Worm (Caenorhabditis elegans): ENCODE data around the gene unc-58.

unc-58 gene

ce11 chrX:10163212-10163611, 30.2 kb upstream of the unc-58 start:
- TF ChIP-seq ctbp-1 (GFP tag; IDR thresholded peaks at IDR 0.05) (no peak), fkh-10 (GFP tag; optimal IDR thresholded peaks at IDR 0.05) (peak; percentile 57), nhr-48 (tag; optimal IDR thresholded peaks at IDR 0.05) (no peak), F37D6.2 (tag; optimal IDR thresholded peaks at IDR 0.05) (no peak), Y48G9A.11 (GFP tag; IDR thresholded peaks at IDR 0.05) (no peak), ces-1 (GFP tag; optimal IDR thresholded peaks at IDR 0.05) (peak; percentile 11), set-16 (GFP tag; IDR thresholded peaks at IDR 0.05) (no peak), madf-9 (GFP tag; conservative IDR thresholded peaks at IDR 0.05) (no peak), gei-8 (GFP tag; optimal IDR thresholded peaks at IDR 0.05) (no peak), daf-8 (GFP tag; IDR thresholded peaks at IDR 0.05) (no peak), ceh-20 (GFP tag; IDR thresholded peaks at IDR 0.05) (no peak), pha-4 (GFP tag; IDR thresholded peaks at IDR 0.05) (no peak), pha-4 (tag; optimal IDR thresholded peaks at IDR 0.05) (no peak), aha-1 (tag) (peak; percentile 27), pqm-1 (tag; optimal IDR thresholded peaks at IDR 0.05) (no peak)

- TF ChIP-seq unc-62 (GFP tag; optimal IDR thresholded peaks at IDR 0.05 in 1 of 2), result peak in 1 of 2 experiments; percentile 54
- no peak for TF ChIP-seq unc-62 (tag; optimal IDR thresholded peaks at IDR 0.05)
- TF ChIP-seq tra-1 (GFP tag; IDR thresholded peaks at IDR 0.05), result no peak
- peak; percentile 43 for TF ChIP-seq fkh-10 (GFP tag; optimal IDR thresholded peaks at IDR 0.05)
- TF ChIP-seq ceh-20 (GFP tag; IDR thresholded peaks at IDR 0.05), result no peak
- peak; percentile 28 for TF ChIP-seq ces-1 (GFP tag; optimal IDR thresholded peaks at IDR 0.05)
- TF ChIP-seq T26A8.4 (GFP tag; IDR thresholded peaks at IDR 0.05), result no peak
Observed at ce11 chrX:10162476-10162875, 29.5 kb upstream of the unc-58 start.

ce11 chrX:10160097-10160677, 27.2 kb upstream of the unc-58 start, which contains the start of gene F09B9.4:
Gene F09B9.4 (plus strand): TSS chrX:10160627.
- TF ChIP-seq nhr-42 (GFP tag; IDR thresholded peaks at IDR 0.05) (no peak), unc-62 (GFP tag; optimal IDR thresholded peaks at IDR 0.05 in 1 of 2) (peak in 1 of 2 experiments; percentile 94), unc-62 (tag; optimal IDR thresholded peaks at IDR 0.05) (no peak), nhr-6 (tag; optimal IDR thresholded peaks at IDR 0.05) (no peak), D1046.2 (GFP tag; IDR thresholded peaks at IDR 0.05) (no peak), snpc-4 (tag; optimal IDR thresholded peaks at IDR 0.05) (no peak), gei-8 (GFP tag; optimal IDR thresholded peaks at IDR 0.05) (no peak), ztf-7 (tag; optimal IDR thresholded peaks at IDR 0.05) (no peak), mxl-3 (GFP tag; optimal IDR thresholded peaks at IDR 0.05) (no peak)

- no peak; the same call in 1 of the 2 replicates for TF ChIP-seq lim-7 (GFP tag; IDR thresholded peaks at IDR 0.05)
- TF ChIP-seq lin-13 (GFP tag; optimal IDR thresholded peaks at IDR 0.05), result peak; percentile 55
- peak; percentile 99 for TF ChIP-seq mxl-3 (GFP tag; optimal IDR thresholded peaks at IDR 0.05)
- no peak for TF ChIP-seq lin-1 (GFP tag; IDR thresholded peaks at IDR 0.05)
- TF ChIP-seq nhr-28 (tag; optimal IDR thresholded peaks at IDR 0.05), result peak; percentile 86
- peak; percentile 77 for TF ChIP-seq hmg-1.1 (GFP tag; IDR thresholded peaks at IDR 0.05)
- TF ChIP-seq nhr-11 (tag; optimal IDR thresholded peaks at IDR 0.05), result peak; percentile 32
- TF ChIP-seq hif-1 (tag; optimal IDR thresholded peaks at IDR 0.05), result peak in 1 of 2 experiments; percentile 32
- no peak for TF ChIP-seq daf-19 (GFP tag; conservative IDR thresholded peaks at IDR 0.05)
- TF ChIP-seq dmd-6 (GFP tag; IDR thresholded peaks at IDR 0.05), result peak; percentile 63; the same call in 1 of the 2 replicates
- no peak for TF ChIP-seq unc-130 (GFP tag; optimal IDR thresholded peaks at IDR 0.05)
- TF ChIP-seq set-16 (GFP tag; IDR thresholded peaks at IDR 0.05), result peak; percentile 24; the same call in 1 of the 2 replicates
- TF ChIP-seq daf-8 (GFP tag; IDR thresholded peaks at IDR 0.05), result no peak
- TF ChIP-seq dve-1 (tag; optimal IDR thresholded peaks at IDR 0.05; ENCODE audit: insufficient read depth), result peak; percentile 82
- peak; percentile 89 for TF ChIP-seq hlh-11 (tag; optimal IDR thresholded peaks at IDR 0.05)
- peak; percentile 97 for TF ChIP-seq aha-1 (tag)
- no peak for TF ChIP-seq jun-1 (tag; optimal IDR thresholded peaks at IDR 0.05)
- no peak for TF ChIP-seq daf-16 (GFP tag; optimal IDR thresholded peaks at IDR 0.05)
- TF ChIP-seq daf-16 (tag; optimal IDR thresholded peaks at IDR 0.05), result peak; percentile 52
- TF ChIP-seq ceh-20 (GFP tag; IDR thresholded peaks at IDR 0.05), result 0 out of 2 replicates have a peak, but pooled peaks have one; percentile 34
- TF ChIP-seq dpl-1 (GFP tag; optimal IDR thresholded peaks at IDR 0.05), result peak; percentile 62
- TF ChIP-seq mes-2 (tag; optimal IDR thresholded peaks at IDR 0.05; ENCODE audit: poor library complexity, severe bottlenecking), result peak; percentile 83
- peak; percentile 49 for TF ChIP-seq nhr-77 (tag; optimal IDR thresholded peaks at IDR 0.05)
- TF ChIP-seq arid-1 (GFP tag; conservative IDR thresholded peaks at IDR 0.05), result no peak; the same call in 1 of the 2 replicates
- TF ChIP-seq lsy-2 (tag; optimal IDR thresholded peaks at IDR 0.05), result peak; percentile 47 to 76
- peak; percentile 46; the same call in 1 of the 2 replicates for TF ChIP-seq php-3 (GFP tag; IDR thresholded peaks at IDR 0.05)
Observed at ce11 chrX:10158716-10159115, 25.7 kb upstream of the unc-58 start, which contains the start of gene erd-2.1. Gene erd-2.1 (minus strand): TSS chrX:10158829.

Measured in whole organism, L4 larva.